Worm (Caenorhabditis elegans) whole organism, L4/young adult: ENCODE measurements around the gene srv-4.

ENCODE experiments used
- dao-5 ChIP-seq: sonication (generic microtip); optimal IDR thresholded peaks from 2 replicates; lab custom pipeline; 2016; ENCODE audit warnings: missing genotype, missing genetic modification characterization, moderate library complexity, missing compliant biosample characterization
- him-1 ChIP-seq: sonication (generic microtip); optimal IDR thresholded peaks from 2 replicates; lab custom pipeline; 2016; ENCODE audit warnings: missing genotype, missing genetic modification reagents, missing genetic modification characterization, missing compliant biosample characterization

DNA sequence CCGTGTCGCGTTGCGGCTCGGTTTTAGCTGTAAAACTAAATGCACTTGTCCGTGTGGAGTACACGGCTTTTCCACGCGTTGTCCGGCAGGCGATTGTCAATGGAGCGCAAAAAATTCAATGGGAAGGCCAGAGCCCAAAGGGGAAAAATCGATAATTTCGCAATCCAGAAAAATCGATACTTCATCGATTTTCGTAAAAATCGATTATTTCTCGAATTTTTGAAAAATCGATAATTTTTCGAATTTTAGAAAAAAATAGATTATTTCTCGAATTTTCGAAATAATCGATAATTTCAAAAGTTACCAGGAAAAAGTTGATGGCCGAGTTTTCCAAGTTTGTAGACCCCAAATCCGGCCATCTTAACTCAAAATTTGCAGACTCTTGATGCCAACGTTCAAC lies 31.2 kb upstream of the srv-4 start:
- TF ChIP-seq dao-5 (tag; lab: Kevin White, UChicago), result no peak
- no peak for TF ChIP-seq him-1
